Fruit fly (Drosophila melanogaster): ENCODE data around the gene CG7394.

CG7394 gene

DNA sequence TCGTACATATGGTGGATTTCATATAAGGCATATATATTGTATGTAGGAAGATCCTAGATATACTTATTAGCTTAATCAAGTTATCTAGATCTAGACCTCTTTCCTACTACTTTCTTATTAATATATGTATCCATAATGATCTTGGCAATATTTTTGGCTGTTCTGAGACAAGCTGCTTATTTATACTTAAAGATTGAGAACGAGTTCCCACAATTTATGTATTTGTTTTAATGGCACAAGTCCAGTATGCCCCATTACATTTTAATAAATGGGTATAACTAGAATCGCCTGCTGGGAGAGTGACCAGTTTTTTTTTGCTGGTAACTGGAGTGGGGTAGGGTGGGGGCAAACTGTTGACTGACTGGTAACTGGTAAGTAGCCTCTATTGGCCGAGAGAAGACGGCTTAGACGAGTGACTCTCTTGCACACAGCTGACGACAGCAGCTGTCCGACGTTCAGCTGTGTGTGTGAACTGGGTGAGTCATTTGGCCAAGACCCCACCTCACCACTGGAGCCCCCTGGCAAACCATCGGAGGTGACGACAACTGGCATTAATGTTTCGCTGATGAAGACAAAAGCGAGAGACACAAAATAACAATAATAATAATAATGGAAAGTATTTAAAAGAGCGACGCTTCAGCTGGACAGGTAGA lies 24.9 kb upstream of the CG7394 start (continued):
- TF ChIP-seq run (tag; optimal IDR thresholded peaks at IDR 0.05) (no peak), jigr1 (GFP tag; IDR thresholded peaks at IDR 0.05) (no peak), Dfd (GFP tag; optimal IDR thresholded peaks at IDR 0.05) (no peak), CG4820 (GFP tag; optimal IDR thresholded peaks at IDR 0.05) (no peak), ara (GFP tag; IDR thresholded peaks at IDR 0.05) (no peak), org-1 (GFP tag; optimal IDR thresholded peaks at IDR 0.05) (no peak), CG11696 (GFP tag; IDR thresholded peaks at IDR 0.05) (no peak), CG8924 (tag; optimal IDR thresholded peaks at IDR 0.05) (no peak), Oaz (GFP tag; IDR thresholded peaks at IDR 0.05) (no peak), scrt (GFP tag; optimal IDR thresholded peaks at IDR 0.05) (no peak), Bteb2 (GFP tag; optimal IDR thresholded peaks at IDR 0.05) (no peak), CG6689 (GFP tag; IDR thresholded peaks at IDR 0.05) (no peak), grn (GFP tag; optimal IDR thresholded peaks at IDR 0.05) (no peak), Bdp1 (GFP tag; optimal IDR thresholded peaks at IDR 0.05) (no peak), emc (GFP tag; optimal IDR thresholded peaks at IDR 0.05) (no peak), fru (optimal IDR thresholded peaks at IDR 0.05) (no peak), vfl (GFP tag; optimal IDR thresholded peaks at IDR 0.05) (no peak), rib (GFP tag; IDR thresholded peaks at IDR 0.05) (no peak), CG12659 (GFP tag; optimal IDR thresholded peaks at IDR 0.05) (no peak), tio (GFP tag; optimal IDR thresholded peaks at IDR 0.05) (no peak), NFAT (GFP tag; IDR thresholded peaks at IDR 0.05) (peak; percentile 47), CG14441 (GFP tag; IDR thresholded peaks at IDR 0.05) (0 out of 2 replicates have a peak, but pooled peaks have one; percentile 8), CG4617 (GFP tag; optimal IDR thresholded peaks at IDR 0.05; ENCODE audit: borderline replicate concordance) (no peak), bcd (GFP tag; optimal IDR thresholded peaks at IDR 0.05) (peak; percentile 2)

DNA sequence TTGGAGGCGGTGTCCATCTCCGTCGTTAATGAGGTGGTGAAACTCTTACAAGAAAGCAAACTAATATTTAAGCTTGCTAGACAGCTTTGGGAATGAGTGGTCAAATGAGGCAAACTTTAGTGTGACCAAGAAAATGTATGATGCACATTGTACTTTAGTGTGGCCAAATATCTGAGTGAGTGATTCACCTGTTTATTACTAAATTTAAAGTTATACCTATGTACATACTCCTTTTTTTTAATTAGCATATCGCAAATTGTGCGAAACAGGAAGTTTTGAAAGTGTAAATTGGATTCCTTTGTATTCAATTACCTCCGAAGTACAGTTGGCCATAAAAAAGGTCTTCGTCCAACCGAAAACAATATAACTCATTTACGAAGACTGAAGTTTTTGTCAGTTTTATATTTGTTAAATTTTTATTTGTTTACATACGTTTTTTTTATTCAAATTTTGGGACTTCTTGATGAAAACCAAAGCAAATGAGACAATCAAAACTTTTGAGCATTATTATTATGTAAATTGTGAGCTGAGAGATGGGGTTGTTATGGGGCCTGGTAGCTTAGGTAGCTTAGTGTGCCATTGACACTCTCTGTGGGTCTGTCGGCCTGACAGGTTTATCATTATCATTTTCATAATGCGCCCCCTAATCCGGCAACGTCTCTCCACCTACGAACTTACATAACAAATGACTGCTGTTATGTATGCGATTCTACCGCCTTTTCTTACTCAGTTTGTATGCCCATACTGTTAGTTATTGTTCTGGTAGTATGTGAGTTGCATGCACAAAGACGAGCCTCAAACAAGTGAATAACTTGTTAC lies 22.1 kb upstream of the CG7394 start:
- TF ChIP-seq CG4424 (GFP tag; optimal IDR thresholded peaks at IDR 0.05) (no peak), CG10274 (GFP tag; optimal IDR thresholded peaks at IDR 0.05) (no peak), vvl (GFP tag; IDR thresholded peaks at IDR 0.05) (peak; percentile 37; the same call in 1 of the 2 replicates), abd-A (tag; optimal IDR thresholded peaks at IDR 0.05) (peak; percentile 57), CG11696 (GFP tag; IDR thresholded peaks at IDR 0.05) (no peak), NC2α (GFP tag; optimal IDR thresholded peaks at IDR 0.05) (no peak), sna (GFP tag; IDR thresholded peaks at IDR 0.05; ENCODE audit: partially characterized antibody) (0 out of 2 replicates have a peak, but pooled peaks have one; percentile 25), Pdp1 (GFP tag; optimal IDR thresholded peaks at IDR 0.05) (peak in 1 of 2 experiments; percentile 72), CG32772 (GFP tag; IDR thresholded peaks at IDR 0.05) (no peak), sens-2 (GFP tag; IDR thresholded peaks at IDR 0.05) (no peak), nerfin-2 (GFP tag; IDR thresholded peaks at IDR 0.05; ENCODE audit: partially characterized antibody) (peak; percentile 22; the same call in 1 of the 2 replicates), CG6654 (GFP tag; optimal IDR thresholded peaks at IDR 0.05) (no peak), yki (optimal IDR thresholded peaks at IDR 0.05) (no peak), CG13287 (GFP tag; IDR thresholded peaks at IDR 0.05; ENCODE audit: partially characterized antibody) (peak; percentile 46; the same call in 1 of the 2 replicates), sens (GFP tag) (peak; percentile 55), H2.0 (GFP tag; IDR thresholded peaks at IDR 0.05) (no peak), Aef1 (GFP tag; IDR thresholded peaks at IDR 0.05) (no peak), CG13894 (tag; optimal IDR thresholded peaks at IDR 0.05) (no peak), CG17186 (GFP tag; optimal IDR thresholded peaks at IDR 0.05) (no peak), pfk (GFP tag; optimal IDR thresholded peaks at IDR 0.05) (no peak), oc (tag; optimal IDR thresholded peaks at IDR 0.05) (peak; percentile 90), Med (GFP tag) (peak; percentile 37), cad (GFP tag; optimal IDR thresholded peaks at IDR 0.05) (no peak), Dbx (GFP tag; IDR thresholded peaks at IDR 0.05) (no peak), CG1647 (GFP tag; optimal IDR thresholded peaks at IDR 0.05) (no peak), CG10321 (GFP tag; IDR thresholded peaks at IDR 0.05) (no peak), CG15011 (GFP tag; optimal IDR thresholded peaks at IDR 0.05) (no peak)

Data from whole organism, embryonic.